Worm (Caenorhabditis elegans) whole organism, L4 larva: Measurements from ENCODE around the gene imph-1.
A peak's percentile ranks its signal among the peaks of the same experiment; 100 is the strongest.

ENCODE experiments used
- F10B5.3 ChIP-seq: sonication (generic microtip); optimal IDR thresholded peaks from 2 replicates; lab custom pipeline; 2016; ENCODE audit warnings: mild to moderate bottlenecking, missing genetic modification characterization, missing compliant biosample characterization
- F26F4.8 ChIP-seq: fragments of 200-800 bp; sonication (Bioruptor generic); conservative IDR thresholded peaks from 2 replicates; pipeline ENCODE4 v1.3.6; 2022; ENCODE audit warnings: missing genetic modification characterization, missing compliant biosample characterization
- F49E8.2 ChIP-seq: sonication (generic microtip); optimal IDR thresholded peaks from 2 replicates; lab custom pipeline; 2016; ENCODE audit warnings: missing compliant biosample characterization, mild to moderate bottlenecking, missing genetic modification characterization, borderline replicate concordance
- T26A8.4 ChIP-seq: fragments of 200-800 bp; sonication (Bioruptor generic); IDR thresholded peaks from 2 replicates; pipeline ENCODE4 v1.3.6; 2022; ENCODE audit warnings: missing genetic modification characterization, missing compliant biosample characterization
- Y5F2A.4 ChIP-seq: fragments of 200-800 bp; sonication (Bioruptor generic); optimal IDR thresholded peaks from 2 replicates; lab custom pipeline; 2018; ENCODE audit warnings: mild to moderate bottlenecking, missing genetic modification characterization, missing compliant biosample characterization
- aha-1 ChIP-seq: fragments of 150-350 bp; peaks from one replicate; lab custom pipeline; 2014; ENCODE audit warnings: missing biosample characterization, missing genetic modification characterization
- arid-1 ChIP-seq: fragments of 200-800 bp; sonication (Bioruptor generic); conservative IDR thresholded peaks from 2 replicates; pipeline ENCODE4 v1.3.6; 2022; ENCODE audit warnings: missing genetic modification reagents, missing genetic modification characterization, missing compliant biosample characterization
- ceh-20 ChIP-seq: fragments of 200-800 bp; sonication (Bioruptor generic); IDR thresholded peaks from 2 replicates; pipeline ENCODE4 v1.3.6; 2022; ENCODE audit warnings: missing genetic modification reagents, missing genetic modification characterization, missing compliant biosample characterization
- ceh-32 ChIP-seq: sonication (generic microtip); optimal IDR thresholded peaks from 2 replicates; lab custom pipeline; 2016; ENCODE audit warnings: mild to moderate bottlenecking, missing genetic modification characterization, missing compliant biosample characterization; ENCODE audit not compliant: poor library complexity
- ceh-44 ChIP-seq: fragments of 200-800 bp; sonication (Bioruptor generic); IDR thresholded peaks from 2 replicates; pipeline ENCODE4 v1.3.6; 2022; ENCODE audit warnings: missing genetic modification reagents, missing genetic modification characterization, missing compliant biosample characterization
- ceh-62 ChIP-seq: sonication (generic microtip); optimal IDR thresholded peaks from 2 replicates; lab custom pipeline; 2017; ENCODE audit warnings: missing biosample characterization, missing genetic modification characterization
- ces-1 ChIP-seq: fragments of 150-350 bp; sonication (generic microtip); optimal IDR thresholded peaks from 4 replicates; lab custom pipeline; 2014; ENCODE audit warnings: missing biosample characterization, missing genetic modification reagents, missing genetic modification characterization
- cey-2 ChIP-seq: sonication (generic microtip); optimal IDR thresholded peaks from 3 replicates; lab custom pipeline; 2017; ENCODE audit warnings: missing genetic modification characterization, mild to moderate bottlenecking, missing compliant biosample characterization, antibody characterized with exemption, borderline replicate concordance; ENCODE audit not compliant: insufficient read depth
- daf-12 ChIP-seq: fragments of 150-350 bp; optimal IDR thresholded peaks from 2 replicates; lab custom pipeline; 2014; ENCODE audit warnings: missing biosample characterization, missing genetic modification reagents, missing genetic modification characterization
- daf-19 ChIP-seq: fragments of 200-800 bp; sonication (Bioruptor generic); conservative IDR thresholded peaks from 2 replicates; pipeline ENCODE4 v1.3.6; 2022; ENCODE audit warnings: missing genetic modification characterization, missing compliant biosample characterization
- daf-8 ChIP-seq: fragments of 200-800 bp; sonication (Bioruptor generic); IDR thresholded peaks from 2 replicates; pipeline ENCODE4 v1.3.6; 2022; ENCODE audit warnings: missing genetic modification characterization, missing compliant biosample characterization
- dmd-8 ChIP-seq: fragments of 200-800 bp; sonication (Bioruptor generic); IDR thresholded peaks from 2 replicates; pipeline ENCODE4 v1.3.6; 2022; ENCODE audit warnings: missing genetic modification characterization, missing compliant biosample characterization
- duxl-1 ChIP-seq: sonication (generic microtip); optimal IDR thresholded peaks from 2 replicates; lab custom pipeline; 2016; ENCODE audit warnings: mild to moderate bottlenecking, missing genetic modification characterization, moderate library complexity, missing compliant biosample characterization; ENCODE audit not compliant: poor library complexity
- egl-27 ChIP-seq: sonication (generic microtip); optimal IDR thresholded peaks from 3 replicates; lab custom pipeline; 2017; ENCODE audit warnings: missing biosample characterization, missing genetic modification reagents, missing genetic modification characterization
- hlh-30 ChIP-seq: sonication (generic microtip); optimal IDR thresholded peaks from 2 replicates; lab custom pipeline; 2017; ENCODE audit warnings: antibody characterized with exemption, mild to moderate bottlenecking, missing genetic modification characterization, missing compliant biosample characterization; ENCODE audit not compliant: insufficient read depth
- hmg-1.1 ChIP-seq: fragments of 200-800 bp; sonication (Bioruptor generic); IDR thresholded peaks from 2 replicates; pipeline ENCODE4 v1.3.6; 2022; ENCODE audit warnings: missing genetic modification reagents, missing genetic modification characterization, missing compliant biosample characterization
- jun-1 ChIP-seq: fragments of 150-350 bp; optimal IDR thresholded peaks from 2 replicates; lab custom pipeline; 2014; ENCODE audit warnings: missing biosample characterization, missing genetic modification reagents, missing genetic modification characterization
- lim-7 ChIP-seq: fragments of 200-800 bp; sonication (Bioruptor generic); IDR thresholded peaks from 2 replicates; pipeline ENCODE4 v1.3.6; 2022; ENCODE audit warnings: missing genetic modification characterization, missing compliant biosample characterization
- lin-15B ChIP-seq: fragments of 150-350 bp; sonication (generic microtip); optimal IDR thresholded peaks from 3 replicates; lab custom pipeline; 2014; ENCODE audit warnings: missing biosample characterization, missing genetic modification characterization
- lin-38 ChIP-seq: fragments of 200-800 bp; sonication (Bioruptor generic); IDR thresholded peaks from 2 replicates; pipeline ENCODE4 v1.3.6; 2022; ENCODE audit warnings: missing genetic modification reagents, missing genetic modification characterization, missing compliant biosample characterization
- lsy-2 ChIP-seq, 2 experiments: fragments of 150-350 bp in 1 of 2; sonication (generic microtip) in 1 of 2; optimal IDR thresholded peaks; 2 replicates each; lab custom pipeline; 2014 to 2017; ENCODE audit warnings: missing biosample characterization in 2 of 2, missing genetic modification characterization in 2 of 2
- madf-5 ChIP-seq, 2 experiments: fragments of 200-800 bp; sonication (Bioruptor generic); IDR thresholded peaks; 2 replicates each; pipeline ENCODE4 v1.3.6; 2022; ENCODE audit warnings: missing compliant biosample characterization in 2 of 2, missing genetic modification characterization in 2 of 2
- madf-9 ChIP-seq: fragments of 200-800 bp; sonication (Bioruptor generic); conservative IDR thresholded peaks from 2 replicates; pipeline ENCODE4 v1.3.6; 2022; ENCODE audit warnings: missing genetic modification reagents, missing genetic modification characterization, missing compliant biosample characterization
- mxl-3 ChIP-seq: fragments of 200-800 bp; sonication (Bioruptor generic); optimal IDR thresholded peaks from 2 replicates; lab custom pipeline; 2018; ENCODE audit warnings: mild to moderate bottlenecking, missing genetic modification characterization, missing compliant biosample characterization
- nhr-10 ChIP-seq: fragments of 150-350 bp; optimal IDR thresholded peaks from 2 replicates; lab custom pipeline; 2014; ENCODE audit warnings: missing biosample characterization, missing genetic modification characterization
- nhr-111 ChIP-seq: fragments of 200-800 bp; sonication (Bioruptor generic); optimal IDR thresholded peaks from 2 replicates; lab custom pipeline; 2018; ENCODE audit warnings: mild to moderate bottlenecking, missing genetic modification characterization, missing compliant biosample characterization
- nhr-237 ChIP-seq: sonication (generic microtip); optimal IDR thresholded peaks from 2 replicates; lab custom pipeline; 2017; ENCODE audit warnings: missing biosample characterization, missing genetic modification characterization
- nhr-28 ChIP-seq: fragments of 150-350 bp; optimal IDR thresholded peaks from 2 replicates; lab custom pipeline; 2014; ENCODE audit warnings: missing biosample characterization, missing genetic modification characterization
- nhr-41 ChIP-seq: fragments of 200-800 bp; sonication (Bioruptor generic); IDR thresholded peaks from 2 replicates; pipeline ENCODE4 v1.3.6; 2022; ENCODE audit warnings: missing genetic modification reagents, missing genetic modification characterization, missing compliant biosample characterization
- nhr-42 ChIP-seq: fragments of 200-800 bp; sonication (Bioruptor generic); IDR thresholded peaks from 2 replicates; pipeline ENCODE4 v1.3.6; 2022; ENCODE audit warnings: missing genetic modification characterization, missing compliant biosample characterization
- nhr-48 ChIP-seq: sonication (generic microtip); optimal IDR thresholded peaks from 2 replicates; lab custom pipeline; 2016; ENCODE audit warnings: mild to moderate bottlenecking, missing genetic modification characterization, missing compliant biosample characterization
- nhr-76 ChIP-seq: fragments of 150-350 bp; optimal IDR thresholded peaks from 2 replicates; lab custom pipeline; 2014; ENCODE audit warnings: missing biosample characterization, missing genetic modification characterization
- nhr-77 ChIP-seq: fragments of 150-350 bp; optimal IDR thresholded peaks from 2 replicates; lab custom pipeline; 2014; ENCODE audit warnings: missing biosample characterization, missing genetic modification characterization
- pha-4 ChIP-seq, 2 experiments: fragments of 150-350 bp in 1 of 2; fragments of 200-800 bp in 1 of 2; sonication (Bioruptor generic) in 1 of 2; IDR thresholded peaks in 1 of 2; optimal IDR thresholded peaks in 1 of 2; 2 replicates each; pipeline versions ENCODE4 v1.3.6 to Lab custom; 2014 to 2022; ENCODE audit warnings: missing genetic modification characterization in 2 of 2, missing genetic modification reagents in 2 of 2, missing biosample characterization in 1 of 2, missing compliant biosample characterization in 1 of 2
- saeg-2 ChIP-seq: fragments of 200-800 bp; sonication (Bioruptor generic); IDR thresholded peaks from 2 replicates; pipeline ENCODE4 v1.3.6; 2022; ENCODE audit warnings: missing genetic modification reagents, missing genetic modification characterization, missing compliant biosample characterization
- sdz-12 ChIP-seq: fragments of 200-800 bp; sonication (Bioruptor generic); optimal IDR thresholded peaks from 2 replicates; lab custom pipeline; 2018; ENCODE audit warnings: mild to moderate bottlenecking, missing genetic modification characterization, missing compliant biosample characterization
- snpc-4 ChIP-seq: fragments of 150-350 bp; optimal IDR thresholded peaks from 2 replicates; lab custom pipeline; 2014; ENCODE audit warnings: missing biosample characterization, missing genetic modification characterization
- spr-1 ChIP-seq: sonication (generic microtip); optimal IDR thresholded peaks from 2 replicates; lab custom pipeline; 2016; ENCODE audit warnings: mild to moderate bottlenecking, missing genetic modification characterization, missing compliant biosample characterization
- spr-3 ChIP-seq: fragments of 200-800 bp; sonication (Bioruptor generic); optimal IDR thresholded peaks from 2 replicates; lab custom pipeline; 2018; ENCODE audit warnings: mild to moderate bottlenecking, missing genetic modification characterization, missing compliant biosample characterization
- tag-97 ChIP-seq: fragments of 200-800 bp; sonication (Bioruptor generic); IDR thresholded peaks from 2 replicates; pipeline ENCODE4 v1.3.6; 2022; ENCODE audit warnings: missing genetic modification characterization, missing compliant biosample characterization
- tra-1 ChIP-seq: fragments of 200-800 bp; sonication (Bioruptor generic); IDR thresholded peaks from 2 replicates; pipeline ENCODE4 v1.3.6; 2022; ENCODE audit warnings: missing genetic modification reagents, missing genetic modification characterization, missing compliant biosample characterization
- unc-130 ChIP-seq: sonication (generic microtip); optimal IDR thresholded peaks from 2 replicates; lab custom pipeline; 2016; ENCODE audit warnings: missing genetic modification reagents, missing genetic modification characterization, missing compliant biosample characterization
- unc-39 ChIP-seq: sonication (generic microtip); optimal IDR thresholded peaks from 2 replicates; lab custom pipeline; 2017; ENCODE audit warnings: missing biosample characterization, missing genetic modification characterization
- vab-7 ChIP-seq: fragments of 200-800 bp; sonication (Bioruptor generic); IDR thresholded peaks from 2 replicates; pipeline ENCODE4 v1.3.6; 2022; ENCODE audit warnings: missing genetic modification reagents, missing genetic modification characterization, missing compliant biosample characterization
- zip-11 ChIP-seq: fragments of 200-800 bp; sonication (Bioruptor generic); IDR thresholded peaks from 2 replicates; pipeline ENCODE4 v1.3.6; 2022; ENCODE audit warnings: missing genetic modification characterization, missing compliant biosample characterization
- ztf-11 ChIP-seq: fragments of 150-350 bp; optimal IDR thresholded peaks from 2 replicates; lab custom pipeline; 2014; ENCODE audit warnings: missing biosample characterization, missing genetic modification characterization

Gene imph-1

ce11 chrIII:4551963-4552362 lies 1.5 kb upstream of the imph-1 start (continued):
- TF ChIP-seq spr-1 (tag; lab: Kevin White, UChicago) = peak; percentile 22
- 0 out of 2 replicates have a peak, but pooled peaks have one; percentile 34 for TF ChIP-seq tra-1 (GFP tag; lab: Robert Waterston, UW)
- TF ChIP-seq Y5F2A.4 (GFP tag; lab: Kevin White, UChicago) = no peak
- no peak for TF ChIP-seq unc-39 (tag; lab: Kevin White, UChicago)
- TF ChIP-seq hlh-30 = peak; percentile 93
- TF ChIP-seq vab-7 (GFP tag; lab: Robert Waterston, UW) = 0 out of 2 replicates have a peak, but pooled peaks have one; percentile 31
- no peak for TF ChIP-seq zip-11 (GFP tag; lab: Robert Waterston, UW)
- TF ChIP-seq ceh-62 = no peak
- 0 out of 2 replicates have a peak, but pooled peaks have one; percentile 17 for TF ChIP-seq ceh-44 (GFP tag; lab: Robert Waterston, UW)
- TF ChIP-seq aha-1 (tag; lab: Kevin White, UChicago) = peak; percentile 97
- peak; percentile 58 for TF ChIP-seq pha-4 (GFP tag; IDR thresholded peaks at IDR 0.05; lab: Robert Waterston, UW)
- TF ChIP-seq pha-4 (tag; optimal IDR thresholded peaks at IDR 0.05; lab: Kevin White, UChicago) = no peak
- TF ChIP-seq mxl-3 (GFP tag; lab: Kevin White, UChicago) = peak; percentile 92
- no peak for TF ChIP-seq spr-3 (GFP tag; lab: Kevin White, UChicago)
- no peak for TF ChIP-seq duxl-1
- no peak for TF ChIP-seq daf-12 (tag; lab: Kevin White, UChicago)
- no peak for TF ChIP-seq lim-7
- no peak for TF ChIP-seq daf-8
- peak; percentile 83 for TF ChIP-seq nhr-77 (tag; lab: Kevin White, UChicago)
- TF ChIP-seq jun-1 (tag; lab: Kevin White, UChicago) = no peak
- TF ChIP-seq dmd-8 (GFP tag; lab: Robert Waterston, UW) = no peak
- peak; percentile 51 for TF ChIP-seq lin-38 (GFP tag; lab: Robert Waterston, UW)
- no peak for TF ChIP-seq ceh-32 (tag; lab: Kevin White, UChicago)
- TF ChIP-seq snpc-4 (tag; lab: Kevin White, UChicago) = no peak
- no peak for TF ChIP-seq nhr-111 (GFP tag; lab: Kevin White, UChicago)
- no peak for TF ChIP-seq nhr-42 (GFP tag; lab: Robert Waterston, UW)
- TF ChIP-seq nhr-237 (tag; lab: Kevin White, UChicago) = no peak
- TF ChIP-seq hmg-1.1 (GFP tag; lab: Robert Waterston, UW) = peak; percentile 78
- no peak for TF ChIP-seq egl-27 (tag; lab: Kevin White, UChicago)
- TF ChIP-seq nhr-76 = no peak
- TF ChIP-seq ceh-20 (GFP tag; lab: Robert Waterston, UW) = no peak
- peak; percentile 91 for TF ChIP-seq nhr-28
- TF ChIP-seq T26A8.4 (GFP tag; lab: Robert Waterston, UW) = peak; percentile 24; the same call in 1 of the 2 replicates
- TF ChIP-seq ces-1 (GFP tag; lab: Kevin White, UChicago) = no peak
- no peak for TF ChIP-seq ztf-11 (tag; lab: Kevin White, UChicago)
- peak; percentile 87; the same call in 1 of the 2 replicates for TF ChIP-seq nhr-41 (GFP tag; lab: Robert Waterston, UW)
- TF ChIP-seq nhr-10 (tag; lab: Kevin White, UChicago) = no peak
- no peak for TF ChIP-seq F26F4.8
- no peak for TF ChIP-seq lin-15B (tag; lab: Kevin White, UChicago)
- no peak for TF ChIP-seq unc-130
- TF ChIP-seq madf-5 (GFP tag; IDR thresholded peaks at IDR 0.05; lab: Robert Waterston, UW) = no peak
- no peak for TF ChIP-seq saeg-2 (GFP tag; lab: Robert Waterston, UW)
- TF ChIP-seq lsy-2 (tag; optimal IDR thresholded peaks at IDR 0.05; lab: Kevin White, UChicago) = peak; percentile 49 to 78
- no peak; the same call in 1 of the 2 replicates for TF ChIP-seq madf-9 (GFP tag; lab: Robert Waterston, UW)
- no peak for TF ChIP-seq tag-97 (GFP tag; lab: Robert Waterston, UW)
- no peak for TF ChIP-seq F10B5.3
- peak; percentile 62 for TF ChIP-seq nhr-48 (tag; lab: Kevin White, UChicago)
- TF ChIP-seq sdz-12 = no peak
- no peak for TF ChIP-seq cey-2 (tag; lab: Kevin White, UChicago)
- TF ChIP-seq daf-19 (GFP tag; lab: Robert Waterston, UW) = no peak
- TF ChIP-seq F49E8.2 = no peak
- TF ChIP-seq arid-1 (GFP tag; lab: Robert Waterston, UW) = peak; percentile 56; the same call in 1 of the 2 replicates
